Worm (Caenorhabditis elegans): Measurements from ENCODE around the gene nmy-1.

Gene nmy-1

DNA sequence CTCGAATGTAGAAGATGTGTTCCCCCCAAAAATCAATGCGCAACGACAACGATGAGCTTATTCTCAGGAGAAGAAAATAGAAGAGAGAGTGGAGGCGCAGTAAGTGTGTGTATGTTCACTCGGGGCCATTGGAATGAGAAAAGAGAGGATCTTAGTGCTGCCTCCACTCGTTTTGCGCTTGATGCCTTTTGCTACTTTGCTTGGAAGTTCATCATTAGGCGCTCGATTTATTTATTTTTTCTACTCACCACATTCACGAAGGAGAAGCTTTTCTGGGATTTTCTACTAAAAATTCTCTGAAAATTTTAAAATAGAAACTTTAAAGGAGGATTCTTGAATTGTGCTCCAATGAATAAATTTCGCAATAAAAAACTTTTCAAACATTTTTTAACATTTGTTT is 11.1 kb upstream of the nmy-1 start, which contains the start of gene F52B10.3:
F52B10.3 (minus strand) TSS at position 101 of the 400 bp plus-strand sequence.
- TF ChIP-seq hmg-11 (tag; optimal IDR thresholded peaks at IDR 0.05) (peak; percentile 33), unc-39 (tag; optimal IDR thresholded peaks at IDR 0.05) (no peak)

DNA sequence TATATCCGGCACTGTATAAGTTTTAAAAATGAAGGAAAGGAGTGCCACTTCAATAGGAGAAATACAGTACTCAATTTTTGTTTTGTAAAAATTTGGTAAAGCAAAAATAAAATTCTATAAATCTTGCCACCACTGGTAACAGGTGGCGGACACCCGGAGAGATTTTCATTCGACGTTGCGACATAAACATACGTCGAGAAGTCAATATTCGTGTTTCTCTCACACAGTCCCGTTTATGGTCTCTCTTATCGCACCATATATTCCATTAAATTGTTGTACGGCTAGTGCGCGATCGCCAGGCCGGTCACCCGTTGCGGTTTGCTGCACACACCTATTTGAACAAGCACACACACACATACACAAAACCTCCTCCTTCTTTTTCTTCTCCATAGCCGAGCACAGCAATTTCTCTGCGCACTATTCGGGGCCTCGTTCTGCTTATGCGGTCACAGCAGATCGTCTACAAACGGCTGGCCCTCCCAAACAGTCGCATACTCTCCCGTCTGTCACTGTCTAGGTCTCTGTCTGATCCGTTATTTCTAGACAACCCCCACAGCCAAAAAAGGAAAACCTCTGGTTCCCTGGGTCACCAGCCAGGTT is 8.3 kb upstream of the nmy-1 start:
- TF ChIP-seq hmg-11 (tag; optimal IDR thresholded peaks at IDR 0.05) (peak; percentile 32), pha-4 (tag; optimal IDR thresholded peaks at IDR 0.05) (peak; percentile 35), egl-5 (tag; optimal IDR thresholded peaks at IDR 0.05) (no peak)

- TF ChIP-seq elt-1 (tag; optimal IDR thresholded peaks at IDR 0.05), result peak; percentile 47
- TF ChIP-seq skn-1 (tag; optimal IDR thresholded peaks at IDR 0.05), result no peak
- no peak for TF ChIP-seq nhr-43 (tag; optimal IDR thresholded peaks at IDR 0.05; ENCODE audit: poor library complexity, severe bottlenecking)
Observed at ce11 chrX:2902854-2903253, 6.5 kb upstream of the nmy-1 start.

DNA sequence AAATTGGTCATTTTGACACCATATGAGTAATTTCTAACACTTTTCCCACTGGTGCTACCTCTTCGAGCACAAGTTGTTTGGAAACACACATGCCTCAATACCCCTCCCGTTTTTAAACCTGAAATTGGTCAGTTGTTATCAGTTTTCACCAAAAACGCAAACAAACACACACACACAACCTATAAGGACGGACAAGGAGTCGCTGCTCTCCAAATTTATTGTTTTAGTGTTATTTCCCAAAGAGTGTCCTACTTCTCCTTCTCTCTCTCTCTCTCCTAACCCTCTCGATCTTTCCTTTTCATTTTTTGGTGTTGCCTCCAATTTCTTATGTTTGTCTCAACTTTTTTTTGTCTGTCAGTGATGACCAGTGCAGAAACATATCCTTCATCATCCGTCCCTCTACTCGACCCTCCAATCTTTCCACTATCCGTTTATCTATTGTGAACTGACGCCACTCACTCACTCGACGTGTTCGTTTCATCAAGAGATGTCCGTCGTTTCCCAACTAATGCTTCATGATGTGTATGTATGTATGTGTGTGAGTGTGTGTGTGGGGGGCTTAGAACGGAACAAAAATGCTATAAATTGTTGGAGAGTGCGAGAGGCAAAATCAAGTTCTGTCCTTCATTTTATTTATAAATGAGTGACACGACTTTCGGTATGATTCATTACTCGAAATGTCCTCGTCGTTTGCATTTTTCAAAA is 5.5 kb upstream of the nmy-1 start:
- TF ChIP-seq ceh-9 (tag; optimal IDR thresholded peaks at IDR 0.05), result no peak
- no peak for TF ChIP-seq unc-39 (tag; optimal IDR thresholded peaks at IDR 0.05)
- TF ChIP-seq lin-39 (tag; optimal IDR thresholded peaks at IDR 0.05), result no peak
- TF ChIP-seq ztf-11 (tag; optimal IDR thresholded peaks at IDR 0.05), result no peak
- no peak for TF ChIP-seq lsy-12 (tag; optimal IDR thresholded peaks at IDR 0.05)
- no peak for TF ChIP-seq zag-1 (tag; optimal IDR thresholded peaks at IDR 0.05)
- no peak for TF ChIP-seq lin-15B (tag; optimal IDR thresholded peaks at IDR 0.05)
- TF ChIP-seq nhr-76 (tag; optimal IDR thresholded peaks at IDR 0.05), result no peak
- no peak for TF ChIP-seq egl-27 (tag; optimal IDR thresholded peaks at IDR 0.05)
- TF ChIP-seq ama-1 (optimal IDR thresholded peaks at IDR 0.05), result no peak
- TF ChIP-seq sea-2 (GFP tag; optimal IDR thresholded peaks at IDR 0.05), result no peak
- no peak for TF ChIP-seq nhr-28 (tag; optimal IDR thresholded peaks at IDR 0.05)
- no peak for TF ChIP-seq fkh-10 (GFP tag; optimal IDR thresholded peaks at IDR 0.05)
- TF ChIP-seq R02D3.7 (tag; optimal IDR thresholded peaks at IDR 0.05), result no peak
- no peak for TF ChIP-seq nhr-12 (tag; optimal IDR thresholded peaks at IDR 0.05)
- TF ChIP-seq jun-1 (tag; optimal IDR thresholded peaks at IDR 0.05), result no peak
- TF ChIP-seq unc-62 (GFP tag; optimal IDR thresholded peaks at IDR 0.05), result peak; percentile 83
- peak; percentile 27 for TF ChIP-seq pha-4 (tag; optimal IDR thresholded peaks at IDR 0.05)
- TF ChIP-seq hmg-11 (tag; optimal IDR thresholded peaks at IDR 0.05), result no peak
- no peak for TF ChIP-seq snpc-4 (tag; optimal IDR thresholded peaks at IDR 0.05)
- no peak for TF ChIP-seq nhr-43 (tag; optimal IDR thresholded peaks at IDR 0.05; ENCODE audit: poor library complexity, severe bottlenecking)
- TF ChIP-seq tbx-2 (tag; optimal IDR thresholded peaks at IDR 0.05), result no peak
- no peak for TF ChIP-seq aly-2 (tag; optimal IDR thresholded peaks at IDR 0.05)
- no peak for TF ChIP-seq fos-1 (tag; optimal IDR thresholded peaks at IDR 0.05)
- peak; percentile 10 for TF ChIP-seq nhr-23 (tag; optimal IDR thresholded peaks at IDR 0.05)
- TF ChIP-seq nhr-77 (tag; optimal IDR thresholded peaks at IDR 0.05), result no peak
- TF ChIP-seq pqm-1 (tag; optimal IDR thresholded peaks at IDR 0.05), result peak; percentile 35
- TF ChIP-seq elt-2 (tag; optimal IDR thresholded peaks at IDR 0.05), result peak; percentile 48
- no peak for TF ChIP-seq elt-3 (tag; optimal IDR thresholded peaks at IDR 0.05)
- peak; percentile 72 for TF ChIP-seq nhr-25 (tag; optimal IDR thresholded peaks at IDR 0.05)
- no peak for TF ChIP-seq nhr-237 (tag; optimal IDR thresholded peaks at IDR 0.05)
- no peak for TF ChIP-seq ceh-16 (tag; optimal IDR thresholded peaks at IDR 0.05)
- TF ChIP-seq ceh-82 (tag; optimal IDR thresholded peaks at IDR 0.05), result no peak
- no peak for TF ChIP-seq mdl-1 (tag; optimal IDR thresholded peaks at IDR 0.05)
- no peak for TF ChIP-seq eor-1 (tag; optimal IDR thresholded peaks at IDR 0.05)
- no peak for TF ChIP-seq ztf-4 (tag; optimal IDR thresholded peaks at IDR 0.05)
- TF ChIP-seq egl-5 (tag; optimal IDR thresholded peaks at IDR 0.05), result no peak
- peak; percentile 20 for TF ChIP-seq mml-1 (tag; optimal IDR thresholded peaks at IDR 0.05)
- no peak for TF ChIP-seq skn-1 (tag; optimal IDR thresholded peaks at IDR 0.05)
- TF ChIP-seq daf-12 (tag; optimal IDR thresholded peaks at IDR 0.05), result no peak

All from whole organism, L3 larva.